Fruit fly (Drosophila melanogaster) whole organism, embryonic: ENCODE measurements around the gene Nup160.
A peak's percentile ranks its signal among the peaks of the same experiment; 100 is the strongest.

Experiments
- Blimp-1 ChIP-seq: fragments of 200-800 bp; sonication (Bioruptor generic); optimal IDR thresholded peaks from 3 replicates; lab custom pipeline; 2018; ENCODE audit warnings: missing biosample characterization, missing genetic modification characterization, mild to moderate bottlenecking, moderate library complexity, missing genetic modification reagents
- CG1024 ChIP-seq: fragments of 200-800 bp; sonication (Bioruptor generic); IDR thresholded peaks from 2 replicates; pipeline ENCODE4 v1.3.6; 2022; ENCODE audit warnings: missing biosample characterization, missing genetic modification characterization
- CG11398 ChIP-seq: fragments of 200-800 bp; sonication (Bioruptor generic); optimal IDR thresholded peaks from 2 replicates; lab custom pipeline; 2016; ENCODE audit warnings: missing biosample characterization, missing genetic modification characterization
- CG17612 ChIP-seq: fragments of 200-800 bp; sonication (Bioruptor generic); IDR thresholded peaks from 2 replicates; pipeline ENCODE4 v1.3.6; 2022; ENCODE audit warnings: missing biosample characterization, missing genetic modification characterization
- CG18599 ChIP-seq: fragments of 200-800 bp; sonication (Bioruptor generic); optimal IDR thresholded peaks from 3 replicates; lab custom pipeline; 2017; ENCODE audit warnings: missing biosample characterization, missing genetic modification characterization, mild to moderate bottlenecking, moderate library complexity, missing genetic modification reagents
- CG2202 ChIP-seq: fragments of 200-800 bp; sonication (Bioruptor generic); optimal IDR thresholded peaks from 2 replicates; lab custom pipeline; 2018; ENCODE audit warnings: missing biosample characterization, mild to moderate bottlenecking, missing genetic modification characterization
- CG2678 ChIP-seq: fragments of 200-800 bp; sonication (Bioruptor generic); optimal IDR thresholded peaks from 3 replicates; lab custom pipeline; 2019; ENCODE audit warnings: missing biosample characterization, mild to moderate bottlenecking, missing genetic modification characterization, moderate library complexity
- CG2712 ChIP-seq: fragments of 200-800 bp; optimal IDR thresholded peaks from 3 replicates; lab custom pipeline; 2019; ENCODE audit warnings: missing biosample characterization, mild to moderate bottlenecking, missing genetic modification characterization, moderate library complexity
- CG31388 ChIP-seq: fragments of 200-800 bp; sonication (Bioruptor generic); optimal IDR thresholded peaks from 2 replicates; lab custom pipeline; 2016; ENCODE audit warnings: missing biosample characterization, missing genetic modification characterization
- CG32772 ChIP-seq: fragments of 200-800 bp; sonication (Bioruptor generic); IDR thresholded peaks from 2 replicates; pipeline ENCODE4 v1.3.6; 2022; ENCODE audit warnings: missing biosample characterization, missing genetic modification characterization
- CG33213 ChIP-seq: fragments of 200-800 bp; sonication (Bioruptor generic); optimal IDR thresholded peaks from 3 replicates; lab custom pipeline; 2016; ENCODE audit warnings: missing biosample characterization, missing genetic modification characterization
- CG6272 ChIP-seq: fragments of 200-800 bp; sonication (Bioruptor generic); IDR thresholded peaks from 2 replicates; pipeline ENCODE4 v1.3.6; 2022; ENCODE audit warnings: missing biosample characterization, missing genetic modification characterization
- CG6791 ChIP-seq: fragments of 200-800 bp; sonication (Bioruptor generic); IDR thresholded peaks from 3 replicates; pipeline ENCODE4 v1.3.6; 2022; ENCODE audit warnings: missing biosample characterization, missing genetic modification characterization; ENCODE audit not compliant: partially characterized antibody
- CG7839 ChIP-seq: fragments of 200-800 bp; sonication (Bioruptor generic); optimal IDR thresholded peaks from 3 replicates; lab custom pipeline; 2018; ENCODE audit warnings: missing biosample characterization, mild to moderate bottlenecking, missing genetic modification characterization, moderate library complexity
- CG8359 ChIP-seq: fragments of 200-800 bp; sonication (Bioruptor generic); optimal IDR thresholded peaks from 2 replicates; lab custom pipeline; 2017; ENCODE audit warnings: missing biosample characterization, mild to moderate bottlenecking, missing genetic modification characterization, borderline replicate concordance
- CG8388 ChIP-seq: fragments of 200-800 bp; sonication (Bioruptor generic); optimal IDR thresholded peaks from 2 replicates; lab custom pipeline; 2019; ENCODE audit warnings: missing biosample characterization, mild to moderate bottlenecking, missing genetic modification characterization, moderate library complexity
- CG9215 ChIP-seq: fragments of 200-800 bp; sonication (Bioruptor generic); IDR thresholded peaks from 2 replicates; pipeline ENCODE4 v1.3.6; 2022; ENCODE audit warnings: missing biosample characterization, missing genetic modification characterization
- CTCF ChIP-seq: fragments of 200-800 bp; sonication (Bioruptor generic); optimal IDR thresholded peaks from 2 replicates; lab custom pipeline; 2017; ENCODE audit warnings: missing biosample characterization, mild to moderate bottlenecking, missing genetic modification characterization, moderate library complexity
- Chrac-16 ChIP-seq: fragments of 200-800 bp; sonication (Bioruptor generic); optimal IDR thresholded peaks from 3 replicates; lab custom pipeline; 2016; ENCODE audit warnings: missing biosample characterization, missing genetic modification characterization
- D19B ChIP-seq: fragments of 200-800 bp; sonication (Bioruptor generic); optimal IDR thresholded peaks from 2 replicates; lab custom pipeline; 2017; ENCODE audit warnings: missing biosample characterization, mild to moderate bottlenecking, missing genetic modification characterization
- Dbx ChIP-seq: fragments of 200-800 bp; sonication (Bioruptor generic); IDR thresholded peaks from 3 replicates; pipeline ENCODE4 v1.3.6; 2022; ENCODE audit warnings: missing biosample characterization, missing genetic modification characterization
- E2f2 ChIP-seq: fragments of 200-800 bp; sonication (Bioruptor generic); IDR thresholded peaks from 2 replicates; pipeline ENCODE4 v1.3.6; 2022; ENCODE audit warnings: missing biosample characterization, missing genetic modification characterization
- GATAe ChIP-seq: fragments of 200-800 bp; sonication (Bioruptor generic); conservative IDR thresholded peaks from 2 replicates; pipeline ENCODE4 v1.3.6; 2022; ENCODE audit warnings: missing biosample characterization, missing genetic modification characterization
- Hey ChIP-seq: fragments of 200-800 bp; sonication (Bioruptor generic); optimal IDR thresholded peaks from 3 replicates; lab custom pipeline; 2018; ENCODE audit warnings: missing biosample characterization, mild to moderate bottlenecking, missing genetic modification characterization
- Kr ChIP-seq: fragments of 200-800 bp; sonication (Bioruptor generic); optimal IDR thresholded peaks from 2 replicates; lab custom pipeline; 2017; ENCODE audit warnings: missing biosample characterization, mild to moderate bottlenecking, missing genetic modification characterization
- Lim3 ChIP-seq: fragments of 200-800 bp; sonication (Bioruptor generic); IDR thresholded peaks from 2 replicates; pipeline ENCODE4 v1.3.6; 2022; ENCODE audit warnings: missing biosample characterization, missing genetic modification characterization
- MESR4 ChIP-seq: fragments of 200-800 bp; sonication (Bioruptor generic); optimal IDR thresholded peaks from 2 replicates; lab custom pipeline; 2018; ENCODE audit warnings: missing biosample characterization, mild to moderate bottlenecking, missing genetic modification characterization, moderate library complexity
- NC2α ChIP-seq: fragments of 200-800 bp; sonication (Bioruptor generic); optimal IDR thresholded peaks from 2 replicates; lab custom pipeline; 2016; ENCODE audit warnings: missing biosample characterization, missing genetic modification characterization
- bigmax ChIP-seq: fragments of 200-800 bp; sonication (Bioruptor generic); optimal IDR thresholded peaks from 2 replicates; lab custom pipeline; 2018; ENCODE audit warnings: missing biosample characterization, mild to moderate bottlenecking, missing genetic modification characterization
- corto ChIP-seq: fragments of 200-800 bp; sonication (Bioruptor generic); optimal IDR thresholded peaks from 2 replicates; lab custom pipeline; 2016; ENCODE audit warnings: missing biosample characterization, mild to moderate bottlenecking, missing genetic modification characterization, moderate library complexity
- dan ChIP-seq: fragments of 200-800 bp; sonication (Bioruptor generic); IDR thresholded peaks from 2 replicates; pipeline ENCODE4 v1.3.6; 2022; ENCODE audit warnings: missing biosample characterization, missing genetic modification characterization
- dati ChIP-seq: fragments of 200-800 bp; sonication (Bioruptor generic); IDR thresholded peaks from 2 replicates; pipeline ENCODE4 v1.3.6; 2022; ENCODE audit warnings: missing biosample characterization, missing genetic modification characterization
- disco-r ChIP-seq: fragments of 200-800 bp; sonication (Bioruptor generic); optimal IDR thresholded peaks from 2 replicates; lab custom pipeline; 2016; ENCODE audit warnings: missing biosample characterization, missing genetic modification characterization
- fd102C ChIP-seq: fragments of 200-800 bp; sonication (Bioruptor generic); optimal IDR thresholded peaks from 2 replicates; lab custom pipeline; 2018; ENCODE audit warnings: missing biosample characterization, mild to moderate bottlenecking, missing genetic modification characterization, moderate library complexity
- fd64A ChIP-seq: fragments of 200-800 bp; sonication (Bioruptor generic); optimal IDR thresholded peaks from 3 replicates; lab custom pipeline; 2018; ENCODE audit warnings: missing biosample characterization, mild to moderate bottlenecking, missing genetic modification characterization
- fd96Cb ChIP-seq: fragments of 200-800 bp; sonication (Bioruptor generic); optimal IDR thresholded peaks from 2 replicates; lab custom pipeline; 2018; ENCODE audit warnings: missing biosample characterization, mild to moderate bottlenecking, missing genetic modification characterization, moderate library complexity
- grn ChIP-seq: fragments of 200-800 bp; sonication (Bioruptor generic); optimal IDR thresholded peaks from 3 replicates; lab custom pipeline; 2017; ENCODE audit warnings: missing biosample characterization, missing genetic modification characterization
- ind ChIP-seq: fragments of 200-800 bp; sonication (Bioruptor generic); optimal IDR thresholded peaks from 3 replicates; lab custom pipeline; 2016; ENCODE audit warnings: missing biosample characterization, missing genetic modification characterization
- ken ChIP-seq: fragments of 200-800 bp; sonication (Bioruptor generic); IDR thresholded peaks from 3 replicates; pipeline ENCODE4 v1.3.6; 2022; ENCODE audit warnings: missing biosample characterization, missing genetic modification characterization
- klu ChIP-seq: fragments of 200-800 bp; sonication (Bioruptor generic); IDR thresholded peaks from 2 replicates; pipeline ENCODE4 v1.3.6; 2022; ENCODE audit warnings: missing biosample characterization, missing genetic modification characterization
- mirr ChIP-seq: fragments of 200-800 bp; sonication (Bioruptor generic); optimal IDR thresholded peaks from 3 replicates; lab custom pipeline; 2018; ENCODE audit warnings: missing biosample characterization, mild to moderate bottlenecking, missing genetic modification characterization
- p53 ChIP-seq: fragments of 200-800 bp; sonication (Bioruptor generic); optimal IDR thresholded peaks from 2 replicates; lab custom pipeline; 2016; ENCODE audit warnings: missing biosample characterization, missing genetic modification characterization
- psq ChIP-seq: fragments of 200-800 bp; sonication (Bioruptor generic); optimal IDR thresholded peaks from 2 replicates; lab custom pipeline; 2017; ENCODE audit warnings: missing biosample characterization, missing genetic modification characterization
- pum ChIP-seq: fragments of 200-800 bp; sonication (Bioruptor generic); optimal IDR thresholded peaks from 2 replicates; lab custom pipeline; 2016; ENCODE audit warnings: missing biosample characterization, missing genetic modification characterization
- ro ChIP-seq: fragments of 200-800 bp; sonication (Bioruptor generic); IDR thresholded peaks from 2 replicates; pipeline ENCODE4 v1.3.6; 2022; ENCODE audit warnings: missing biosample characterization, missing genetic modification characterization
- sisA ChIP-seq: fragments of 200-800 bp; sonication (Bioruptor generic); IDR thresholded peaks from 2 replicates; pipeline ENCODE4 v1.3.6; 2022; ENCODE audit warnings: missing biosample characterization, missing genetic modification characterization
- sna ChIP-seq: fragments of 200-800 bp; sonication (Bioruptor generic); IDR thresholded peaks from 2 replicates; pipeline ENCODE4 v1.3.6; 2022; ENCODE audit warnings: missing biosample characterization, missing genetic modification characterization; ENCODE audit not compliant: partially characterized antibody
- stc ChIP-seq: fragments of 200-800 bp; sonication (Bioruptor generic); IDR thresholded peaks from 2 replicates; pipeline ENCODE4 v1.3.6; 2022; ENCODE audit warnings: missing biosample characterization, missing genetic modification characterization
- tap ChIP-seq: fragments of 200-800 bp; optimal IDR thresholded peaks from 3 replicates; lab custom pipeline; 2019; ENCODE audit warnings: missing biosample characterization, mild to moderate bottlenecking, missing genetic modification characterization, moderate library complexity
- tna ChIP-seq: fragments of 200-800 bp; sonication (Bioruptor generic); IDR thresholded peaks from 2 replicates; pipeline ENCODE4 v1.3.6; 2022; ENCODE audit warnings: missing biosample characterization, missing genetic modification characterization; ENCODE audit not compliant: partially characterized antibody
- tx ChIP-seq: fragments of 200-800 bp; sonication (Bioruptor generic); optimal IDR thresholded peaks from 2 replicates; lab custom pipeline; 2016; ENCODE audit warnings: missing biosample characterization, missing genetic modification characterization

The Nup160 gene

dm6 chr2L:11113011-11113528, 10.5 kb upstream of the Nup160 start, which contains the start of gene Idua (continued):
- TF ChIP-seq sna (no peak), dan (GFP tag; lab: Robert Waterston, UW) (no peak), ro (no peak), Chrac-16 (GFP tag; lab: Kevin White, UChicago) (peak; percentile 39), corto (GFP tag; lab: Kevin White, UChicago) (peak; percentile 14), CG8388 (GFP tag; lab: Kevin White, UChicago) (no peak), grn (GFP tag; lab: Kevin White, UChicago) (peak; percentile 38), bigmax (GFP tag; lab: Kevin White, UChicago) (no peak), GATAe (no peak), ken (GFP tag; lab: Robert Waterston, UW) (0 out of 3 replicates have a peak, but pooled peaks have one; percentile 36), Blimp-1 (GFP tag; lab: Kevin White, UChicago) (no peak), pum (GFP tag; lab: Kevin White, UChicago) (no peak), NC2α (GFP tag; lab: Kevin White, UChicago) (no peak), CG2712 (tag; lab: Kevin White, UChicago) (no peak), stc (GFP tag; lab: Robert Waterston, UW) (peak; percentile 67), mirr (GFP tag; lab: Kevin White, UChicago) (no peak), tna (GFP tag; lab: Robert Waterston, UW) (no peak), CG6791 (GFP tag; lab: Robert Waterston, UW) (no peak), Kr (GFP tag; lab: Kevin White, UChicago) (no peak), Dbx (peak; percentile 37; the same call in 1 of the 3 replicates), ind (GFP tag; lab: Kevin White, UChicago) (peak; percentile 61), D19B (GFP tag; lab: Kevin White, UChicago) (peak; percentile 33), CG8359 (GFP tag; lab: Kevin White, UChicago) (no peak), Lim3 (no peak), Hey (peak; percentile 65), CG31388 (peak; percentile 12), fd96Cb (tag; lab: Kevin White, UChicago) (peak; percentile 71), psq (GFP tag; lab: Kevin White, UChicago) (peak; percentile 37), CG9215 (peak; percentile 71), CTCF (GFP tag; lab: Kevin White, UChicago) (no peak), dati (GFP tag; lab: Robert Waterston, UW) (no peak), E2f2 (GFP tag; lab: Robert Waterston, UW) (peak; percentile 33; the same call in 1 of the 2 replicates), klu (GFP tag; lab: Robert Waterston, UW) (peak; percentile 44; the same call in 1 of the 2 replicates), CG6272 (GFP tag; lab: Robert Waterston, UW) (no peak), CG11398 (GFP tag; lab: Kevin White, UChicago) (no peak), tx (no peak), CG32772 (GFP tag; lab: Robert Waterston, UW) (0 out of 2 replicates have a peak, but pooled peaks have one; percentile 31), CG17612 (GFP tag; lab: Robert Waterston, UW) (no peak), CG18599 (peak; percentile 91), CG1024 (GFP tag; lab: Robert Waterston, UW) (no peak), fd102C (GFP tag; lab: Kevin White, UChicago) (no peak), CG2202 (tag; lab: Kevin White, UChicago) (peak; percentile 13), CG7839 (no peak), sisA (GFP tag; lab: Robert Waterston, UW) (peak; percentile 41; the same call in 1 of the 2 replicates), CG2678 (tag; lab: Kevin White, UChicago) (no peak), p53 (GFP tag; lab: Kevin White, UChicago) (no peak), tap (tag; lab: Kevin White, UChicago) (no peak), MESR4 (no peak), disco-r (GFP tag; lab: Kevin White, UChicago) (no peak), CG33213 (GFP tag; lab: Kevin White, UChicago) (no peak), fd64A (GFP tag; lab: Kevin White, UChicago) (peak; percentile 11)
